Worm (Caenorhabditis elegans): ENCODE measurements around the gene sam-10.

Gene sam-10

ce11 chrII:13279216-13280123, 50.9 kb downstream of the sam-10 start (continued):
- no peak for TF ChIP-seq fkh-10 (GFP tag; optimal IDR thresholded peaks at IDR 0.05)
- no peak for TF ChIP-seq dmd-9 (GFP tag; IDR thresholded peaks at IDR 0.05)
- no peak for TF ChIP-seq nhr-48 (tag; optimal IDR thresholded peaks at IDR 0.05)
- no peak for TF ChIP-seq mxl-3 (GFP tag; optimal IDR thresholded peaks at IDR 0.05)
- no peak for TF ChIP-seq ama-1 (optimal IDR thresholded peaks at IDR 0.05)
- no peak for TF ChIP-seq attf-4 (tag; optimal IDR thresholded peaks at IDR 0.05)
- TF ChIP-seq set-16 (GFP tag; IDR thresholded peaks at IDR 0.05), result peak; percentile 94
- peak; percentile 35 for TF ChIP-seq dpl-1 (GFP tag; optimal IDR thresholded peaks at IDR 0.05)
- TF ChIP-seq nhr-6 (tag; optimal IDR thresholded peaks at IDR 0.05), result no peak
- TF ChIP-seq skn-1 (tag; optimal IDR thresholded peaks at IDR 0.05), result no peak
- TF ChIP-seq nhr-77 (tag; optimal IDR thresholded peaks at IDR 0.05), result no peak
- TF ChIP-seq saeg-2 (GFP tag; IDR thresholded peaks at IDR 0.05), result no peak
- no peak for TF ChIP-seq hmg-1.1 (GFP tag; IDR thresholded peaks at IDR 0.05)
- TF ChIP-seq ces-1 (GFP tag; optimal IDR thresholded peaks at IDR 0.05), result no peak
- no peak for TF ChIP-seq mdl-1 (tag; optimal IDR thresholded peaks at IDR 0.05)
- TF ChIP-seq D1046.2 (GFP tag; IDR thresholded peaks at IDR 0.05), result no peak
- TF ChIP-seq mxl-2 (GFP tag; conservative IDR thresholded peaks at IDR 0.05), result no peak
- no peak for TF ChIP-seq madf-9 (GFP tag; conservative IDR thresholded peaks at IDR 0.05)
- no peak for TF ChIP-seq pqm-1 (tag; optimal IDR thresholded peaks at IDR 0.05)
- TF ChIP-seq daf-12 (tag; optimal IDR thresholded peaks at IDR 0.05), result no peak
- no peak for TF ChIP-seq tag-97 (GFP tag; IDR thresholded peaks at IDR 0.05)
- no peak for TF ChIP-seq Y75B8A.6 (GFP tag; IDR thresholded peaks at IDR 0.05)
- no peak for TF ChIP-seq cey-2 (tag; optimal IDR thresholded peaks at IDR 0.05; ENCODE audit: borderline replicate concordance, insufficient read depth)
- TF ChIP-seq unc-130 (GFP tag; optimal IDR thresholded peaks at IDR 0.05), result no peak
- no peak for TF ChIP-seq aha-1 (tag)
- TF ChIP-seq F26F4.8 (GFP tag; conservative IDR thresholded peaks at IDR 0.05), result no peak
- no peak for TF ChIP-seq lsy-2 (tag; optimal IDR thresholded peaks at IDR 0.05)
- TF ChIP-seq zfp-3 (GFP tag; conservative IDR thresholded peaks at IDR 0.05), result no peak
- TF ChIP-seq lim-7 (GFP tag; IDR thresholded peaks at IDR 0.05), result no peak
- no peak for TF ChIP-seq lir-3 (tag; optimal IDR thresholded peaks at IDR 0.05)
- TF ChIP-seq php-3 (GFP tag; IDR thresholded peaks at IDR 0.05), result 0 out of 2 replicates have a peak, but pooled peaks have one; percentile 52
- peak; percentile 8 for TF ChIP-seq hlh-11 (tag; optimal IDR thresholded peaks at IDR 0.05)
- no peak for TF ChIP-seq ceh-62 (tag; optimal IDR thresholded peaks at IDR 0.05)
- TF ChIP-seq T26A8.4 (GFP tag; IDR thresholded peaks at IDR 0.05), result no peak
- TF ChIP-seq duxl-1 (tag; optimal IDR thresholded peaks at IDR 0.05; ENCODE audit: poor library complexity), result peak; percentile 30
- TF ChIP-seq mep-1 (tag; optimal IDR thresholded peaks at IDR 0.05), result peak; percentile 8
- peak; percentile 10 for TF ChIP-seq mes-2 (tag; optimal IDR thresholded peaks at IDR 0.05; ENCODE audit: poor library complexity, severe bottlenecking)
- no peak for TF ChIP-seq aly-2 (tag; optimal IDR thresholded peaks at IDR 0.05)
- TF ChIP-seq ZK546.5 (tag; optimal IDR thresholded peaks at IDR 0.05), result no peak
- peak; percentile 51; the same call in 1 of the 2 replicates for TF ChIP-seq mdt-29 (GFP tag; IDR thresholded peaks at IDR 0.05)
- TF ChIP-seq nhr-28 (tag; optimal IDR thresholded peaks at IDR 0.05), result no peak
- TF ChIP-seq nhr-25 (tag; optimal IDR thresholded peaks at IDR 0.05; ENCODE audit: borderline replicate concordance, insufficient read depth), result no peak
- peak; percentile 59; the same call in 1 of the 2 replicates for TF ChIP-seq egl-43 (GFP tag; IDR thresholded peaks at IDR 0.05)
- TF ChIP-seq ztf-11 (tag; optimal IDR thresholded peaks at IDR 0.05), result no peak
- TF ChIP-seq lin-1 (GFP tag; IDR thresholded peaks at IDR 0.05), result no peak
- TF ChIP-seq F44E2.7 (GFP tag; IDR thresholded peaks at IDR 0.05), result no peak
- TF ChIP-seq T20F7.1 (GFP tag; optimal IDR thresholded peaks at IDR 0.05), result no peak
- TF ChIP-seq Y105C5A.15 (GFP tag; IDR thresholded peaks at IDR 0.05), result no peak
- TF ChIP-seq zag-1 (tag; optimal IDR thresholded peaks at IDR 0.05), result no peak
- no peak for TF ChIP-seq madf-5 (GFP tag; IDR thresholded peaks at IDR 0.05)
